Fruit fly (Drosophila melanogaster): ENCODE results near the gene CG34263.

CG34263 gene

DNA sequence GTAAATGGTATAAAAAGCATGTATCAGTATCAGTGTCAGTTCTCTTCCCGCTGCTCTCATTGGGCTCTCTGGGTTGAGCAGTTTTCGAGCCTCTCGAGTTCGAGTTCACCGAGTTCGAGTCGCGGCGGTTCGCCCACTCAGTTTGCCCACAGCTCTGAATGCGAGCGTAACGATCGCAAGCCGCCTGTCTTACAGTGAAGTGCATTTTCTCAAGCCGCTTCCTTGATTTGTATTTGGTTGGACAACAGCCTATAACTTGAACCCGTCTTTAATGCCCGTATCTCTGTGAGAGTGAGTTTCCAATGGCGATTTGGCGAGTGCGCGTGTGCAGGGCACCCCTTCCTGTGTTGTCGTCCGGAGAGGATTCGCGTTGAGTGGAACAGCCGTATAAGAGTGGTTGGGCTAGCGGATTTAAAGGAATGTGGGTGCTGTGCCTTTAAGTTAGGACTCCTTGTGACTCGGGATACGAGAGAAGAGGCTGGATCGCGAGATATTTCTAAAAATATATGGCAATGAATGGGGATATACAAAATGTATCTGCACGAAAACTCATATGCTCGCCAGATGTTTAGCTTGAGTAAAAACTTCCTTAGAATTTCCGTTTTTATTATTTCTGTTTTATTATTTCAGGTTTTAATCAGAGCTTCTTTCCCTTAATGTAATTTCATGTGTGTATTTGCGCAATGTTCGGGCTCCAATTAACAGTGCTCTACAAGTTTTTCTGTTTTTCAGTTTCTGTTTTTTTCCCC, 6.0 kb upstream of the CG34263 start (continued):
- TF ChIP-seq CG7357 (GFP tag; IDR thresholded peaks at IDR 0.05) (no peak), dmrt99B (tag; optimal IDR thresholded peaks at IDR 0.05) (no peak), chinmo (GFP tag; IDR thresholded peaks at IDR 0.05; ENCODE audit: partially characterized antibody) (peak; percentile 92; the same call in 3 of the 4 replicates), h (optimal IDR thresholded peaks at IDR 0.05) (no peak), PHDP (tag; optimal IDR thresholded peaks at IDR 0.05) (no peak), CG16863 (GFP tag; optimal IDR thresholded peaks at IDR 0.05) (no peak), gcm (GFP tag; optimal IDR thresholded peaks at IDR 0.05) (peak; percentile 77), Med (GFP tag) (peak; percentile 72), CG7271 (tag; optimal IDR thresholded peaks at IDR 0.05) (no peak), sima (GFP tag; optimal IDR thresholded peaks at IDR 0.05) (no peak), HLHmδ (GFP tag; optimal IDR thresholded peaks at IDR 0.05) (peak; percentile 75), chn (GFP tag; optimal IDR thresholded peaks at IDR 0.05) (no peak), CG17568 (GFP tag; optimal IDR thresholded peaks at IDR 0.05) (no peak), CG2120 (GFP tag; optimal IDR thresholded peaks at IDR 0.05) (no peak), hbn (GFP tag; IDR thresholded peaks at IDR 0.05; ENCODE audit: partially characterized antibody) (0 out of 2 replicates have a peak, but pooled peaks have one; percentile 17), Mrtf (GFP tag; IDR thresholded peaks at IDR 0.05) (no peak), gsb (GFP tag; IDR thresholded peaks at IDR 0.05) (no peak), gem (tag; optimal IDR thresholded peaks at IDR 0.05) (no peak), sd (tag; optimal IDR thresholded peaks at IDR 0.05) (no peak), nerfin-1 (tag; optimal IDR thresholded peaks at IDR 0.05) (peak; percentile 78), CrebB (tag; optimal IDR thresholded peaks at IDR 0.05) (no peak), Hr51 (GFP tag; optimal IDR thresholded peaks at IDR 0.05) (no peak), knrl (GFP tag; IDR thresholded peaks at IDR 0.05; ENCODE audit: partially characterized antibody) (0 out of 3 replicates have a peak, but pooled peaks have one; percentile 22), CG17359 (tag; optimal IDR thresholded peaks at IDR 0.05) (no peak), Dref (GFP tag; IDR thresholded peaks at IDR 0.05) (no peak), disco-r (GFP tag; optimal IDR thresholded peaks at IDR 0.05) (no peak), tna (GFP tag; IDR thresholded peaks at IDR 0.05; ENCODE audit: partially characterized antibody) (peak; percentile 67), Bgb (GFP tag; IDR thresholded peaks at IDR 0.05; ENCODE audit: partially characterized antibody) (peak; percentile 76), Oaz (GFP tag; IDR thresholded peaks at IDR 0.05) (no peak), Atf-2 (GFP tag; optimal IDR thresholded peaks at IDR 0.05) (no peak), Sox102F (GFP tag; optimal IDR thresholded peaks at IDR 0.05) (no peak), CG15269 (tag; optimal IDR thresholded peaks at IDR 0.05) (no peak), pzg (GFP tag; optimal IDR thresholded peaks at IDR 0.05) (no peak), CG11398 (GFP tag; optimal IDR thresholded peaks at IDR 0.05) (no peak), cg (GFP tag; optimal IDR thresholded peaks at IDR 0.05) (peak; percentile 25), CG30403 (GFP tag; optimal IDR thresholded peaks at IDR 0.05) (peak; percentile 2), insv (GFP tag; optimal IDR thresholded peaks at IDR 0.05) (no peak), CG3407 (GFP tag; optimal IDR thresholded peaks at IDR 0.05) (no peak), repo (GFP tag; optimal IDR thresholded peaks at IDR 0.05) (no peak), Hey (tag; optimal IDR thresholded peaks at IDR 0.05) (no peak), CG15696 (tag; optimal IDR thresholded peaks at IDR 0.05) (no peak), ham (GFP tag; IDR thresholded peaks at IDR 0.05) (no peak), esg (GFP tag; conservative IDR thresholded peaks at IDR 0.05) (no peak), CG8089 (GFP tag; optimal IDR thresholded peaks at IDR 0.05) (no peak), CG8290 (GFP tag; optimal IDR thresholded peaks at IDR 0.05) (no peak), CG8290 (tag; optimal IDR thresholded peaks at IDR 0.05) (peak in 1 of 2 experiments; percentile 46), nom (GFP tag; optimal IDR thresholded peaks at IDR 0.05) (peak; percentile 43), CG34422 (GFP tag; IDR thresholded peaks at IDR 0.05) (peak; percentile 34; the same call in 1 of the 3 replicates), Scr (GFP tag; IDR thresholded peaks at IDR 0.05; ENCODE audit: partially characterized antibody) (peak; percentile 57)

Data from whole organism, embryonic.